Fruit fly (Drosophila melanogaster): ENCODE data around the gene Saf6.

The Saf6 gene

dm6 chr2L:825768-826263, 10.1 kb upstream of the Saf6 start, which contains the start of the genes CG3862 and dock (continued):
- TF ChIP-seq CG17912 (GFP tag; optimal IDR thresholded peaks at IDR 0.05) (peak; percentile 70), h (optimal IDR thresholded peaks at IDR 0.05) (no peak), Neu2 (GFP tag; optimal IDR thresholded peaks at IDR 0.05; ENCODE audit: borderline replicate concordance) (no peak), ERR (GFP tag; optimal IDR thresholded peaks at IDR 0.05) (peak; percentile 51), chif (GFP tag; optimal IDR thresholded peaks at IDR 0.05) (peak; percentile 7 to 28), Dref (GFP tag; IDR thresholded peaks at IDR 0.05) (peak; percentile 100), CG12769 (tag; optimal IDR thresholded peaks at IDR 0.05) (no peak), ac (GFP tag; optimal IDR thresholded peaks at IDR 0.05) (no peak), CG7745 (tag; optimal IDR thresholded peaks at IDR 0.05) (peak; percentile 56), CG12104 (GFP tag; optimal IDR thresholded peaks at IDR 0.05) (no peak), Fer3 (tag; optimal IDR thresholded peaks at IDR 0.05) (peak; percentile 18), CG10959 (GFP tag; IDR thresholded peaks at IDR 0.05) (no peak), Antp (GFP tag; optimal IDR thresholded peaks at IDR 0.05) (peak; percentile 66), CG10321 (GFP tag; IDR thresholded peaks at IDR 0.05) (0 out of 2 replicates have a peak, but pooled peaks have one; percentile 26), HLHmδ (GFP tag; optimal IDR thresholded peaks at IDR 0.05) (peak; percentile 54), CG9727 (GFP tag; optimal IDR thresholded peaks at IDR 0.05) (peak; percentile 51), gcm2 (GFP tag; optimal IDR thresholded peaks at IDR 0.05) (no peak), CG13123 (GFP tag; optimal IDR thresholded peaks at IDR 0.05) (no peak), CG7271 (tag; optimal IDR thresholded peaks at IDR 0.05) (no peak), Atf6 (GFP tag; IDR thresholded peaks at IDR 0.05) (0 out of 2 replicates have a peak, but pooled peaks have one; percentile 25), hkb (optimal IDR thresholded peaks at IDR 0.05) (no peak), hkb (GFP tag; IDR thresholded peaks at IDR 0.05) (peak; percentile 36; the same call in 1 of the 2 replicates), crp (GFP tag; optimal IDR thresholded peaks at IDR 0.05) (peak in 1 of 2 experiments; percentile 60), CG17359 (tag; optimal IDR thresholded peaks at IDR 0.05) (peak; percentile 45), pita (GFP tag; optimal IDR thresholded peaks at IDR 0.05) (no peak), CG17385 (GFP tag; optimal IDR thresholded peaks at IDR 0.05) (peak; percentile 21), HLH3B (GFP tag; IDR thresholded peaks at IDR 0.05) (peak; percentile 26; the same call in 1 of the 2 replicates), Oli (tag; optimal IDR thresholded peaks at IDR 0.05) (no peak), dysf (GFP tag; IDR thresholded peaks at IDR 0.05) (no peak), sob (GFP tag; IDR thresholded peaks at IDR 0.05) (peak; percentile 75), tx (GFP tag; optimal IDR thresholded peaks at IDR 0.05) (peak; percentile 46), bcd (GFP tag; optimal IDR thresholded peaks at IDR 0.05) (peak; percentile 49), CG4820 (GFP tag; optimal IDR thresholded peaks at IDR 0.05) (peak; percentile 18), klu (GFP tag; IDR thresholded peaks at IDR 0.05) (no peak), zen2 (GFP tag; IDR thresholded peaks at IDR 0.05; ENCODE audit: partially characterized antibody) (peak; percentile 97), Nf-YC (tag; optimal IDR thresholded peaks at IDR 0.05) (peak; percentile 57), CG10274 (GFP tag; optimal IDR thresholded peaks at IDR 0.05) (no peak), Hr78 (GFP tag; optimal IDR thresholded peaks at IDR 0.05) (peak in 1 of 2 experiments; percentile 20), Dip2 (GFP tag; IDR thresholded peaks at IDR 0.05) (no peak), Side (GFP tag; optimal IDR thresholded peaks at IDR 0.05) (peak; percentile 35), CG2202 (tag; optimal IDR thresholded peaks at IDR 0.05) (peak; percentile 38), Sry-δ (GFP tag; optimal IDR thresholded peaks at IDR 0.05) (peak; percentile 89), CG2199 (GFP tag; IDR thresholded peaks at IDR 0.05) (no peak), CG8089 (GFP tag; optimal IDR thresholded peaks at IDR 0.05) (peak; percentile 49), toy (GFP tag; IDR thresholded peaks at IDR 0.05) (no peak), knrl (GFP tag; IDR thresholded peaks at IDR 0.05; ENCODE audit: partially characterized antibody) (peak; percentile 91), ewg (GFP tag; optimal IDR thresholded peaks at IDR 0.05) (peak; percentile 23), Rfx (GFP tag; IDR thresholded peaks at IDR 0.05) (peak; percentile 71), hbn (GFP tag; IDR thresholded peaks at IDR 0.05; ENCODE audit: partially characterized antibody) (peak; percentile 90), run (tag; optimal IDR thresholded peaks at IDR 0.05) (peak; percentile 68), CG17612 (GFP tag; IDR thresholded peaks at IDR 0.05) (no peak)
